Worm (Caenorhabditis elegans): Measurements from ENCODE around the gene F59A1.12.

- TF ChIP-seq ama-1 (optimal IDR thresholded peaks at IDR 0.05) (no peak), F13C5.2 (tag; optimal IDR thresholded peaks at IDR 0.05) (no peak), ets-7 (tag; optimal IDR thresholded peaks at IDR 0.05) (no peak)
These were observed 955 bp upstream of the F59A1.12 start, which contains the start of gene str-89 for ce11 chrV:17668531-17668930.

Data from whole organism, early embryonic.